Fruit fly (Drosophila melanogaster) whole organism, prepupa: ENCODE measurements around the gene CG13405.

ENCODE experiments used
- CG10669 ChIP-seq: fragments of 200-800 bp; sonication (Bioruptor generic); optimal IDR thresholded peaks from 3 replicates; lab custom pipeline; 2018; ENCODE audit warnings: missing biosample characterization, mild to moderate bottlenecking, missing genetic modification characterization, moderate library complexity
- CG11902 ChIP-seq: fragments of 200-800 bp; sonication (Bioruptor generic); optimal IDR thresholded peaks from 3 replicates; lab custom pipeline; 2016; ENCODE audit warnings: missing biosample characterization, missing genetic modification characterization
- CG15336 ChIP-seq: fragments of 200-800 bp; sonication (Bioruptor generic); IDR thresholded peaks from 2 replicates; pipeline ENCODE4 v1.3.6; 2022; ENCODE audit warnings: missing biosample characterization, missing genetic modification characterization
- CG1621 ChIP-seq: fragments of 200-800 bp; sonication (Bioruptor generic); optimal IDR thresholded peaks from 3 replicates; lab custom pipeline; 2018; ENCODE audit warnings: missing biosample characterization, mild to moderate bottlenecking, missing genetic modification characterization
- CG3032 ChIP-seq: fragments of 200-800 bp; optimal IDR thresholded peaks from 2 replicates; lab custom pipeline; 2019; ENCODE audit warnings: missing biosample characterization, mild to moderate bottlenecking, missing genetic modification characterization, moderate library complexity
- CG31627 ChIP-seq: fragments of 200-800 bp; sonication (Bioruptor generic); optimal IDR thresholded peaks from 3 replicates; lab custom pipeline; 2016; ENCODE audit warnings: missing biosample characterization, missing genetic modification characterization
- CG32006 ChIP-seq: fragments of 200-800 bp; sonication (Bioruptor generic); optimal IDR thresholded peaks from 3 replicates; lab custom pipeline; 2017; ENCODE audit warnings: missing biosample characterization, mild to moderate bottlenecking, missing genetic modification characterization
- CG34406 ChIP-seq: fragments of 200-800 bp; sonication (Bioruptor generic); optimal IDR thresholded peaks from 3 replicates; lab custom pipeline; 2016; ENCODE audit warnings: missing biosample characterization, missing genetic modification characterization
- CG6276 ChIP-seq: fragments of 200-800 bp; sonication (Bioruptor generic); optimal IDR thresholded peaks from 2 replicates; lab custom pipeline; 2017; ENCODE audit warnings: missing biosample characterization, mild to moderate bottlenecking, missing genetic modification characterization
- CG6808 ChIP-seq: fragments of 200-800 bp; sonication (Bioruptor generic); optimal IDR thresholded peaks from 3 replicates; lab custom pipeline; 2017; ENCODE audit warnings: missing biosample characterization, missing genetic modification characterization, mild to moderate bottlenecking, moderate library complexity, missing genetic modification reagents
- CG6854 ChIP-seq: fragments of 200-800 bp; sonication (Bioruptor generic); optimal IDR thresholded peaks from 2 replicates; lab custom pipeline; 2017; ENCODE audit warnings: missing biosample characterization, mild to moderate bottlenecking, missing genetic modification characterization
- CG9139 ChIP-seq: fragments of 200-800 bp; sonication (Bioruptor generic); optimal IDR thresholded peaks from 3 replicates; lab custom pipeline; 2017; ENCODE audit warnings: missing biosample characterization, mild to moderate bottlenecking, missing genetic modification characterization
- Eip78C ChIP-seq: fragments of 200-800 bp; sonication (Bioruptor generic); peaks from one replicate; lab custom pipeline; 2016; ENCODE audit warnings: missing biosample characterization, missing genetic modification characterization
- Eip93F ChIP-seq: fragments of 200-800 bp; sonication (Bioruptor generic); optimal IDR thresholded peaks from 2 replicates; lab custom pipeline; 2016; ENCODE audit warnings: missing biosample characterization, mild to moderate bottlenecking, missing genetic modification characterization
- Ets21C ChIP-seq: fragments of 200-800 bp; sonication (Bioruptor generic); optimal IDR thresholded peaks from 3 replicates; lab custom pipeline; 2016; ENCODE audit warnings: missing biosample characterization, missing genetic modification characterization
- Hr38 ChIP-seq: sonication (Bioruptor generic); optimal IDR thresholded peaks from 2 replicates; lab custom pipeline; 2016; ENCODE audit warnings: missing biosample characterization, missing genetic modification characterization
- Hr39 ChIP-seq: fragments of 200-800 bp; sonication (Bioruptor generic); optimal IDR thresholded peaks from 2 replicates; lab custom pipeline; 2016; ENCODE audit warnings: missing biosample characterization, missing genetic modification characterization
- Lpt ChIP-seq: fragments of 200-800 bp; sonication (Bioruptor generic); optimal IDR thresholded peaks from 3 replicates; lab custom pipeline; 2016; ENCODE audit warnings: missing biosample characterization, missing genetic modification characterization
- OdsH ChIP-seq: fragments of 200-800 bp; sonication (Bioruptor generic); optimal IDR thresholded peaks from 3 replicates; lab custom pipeline; 2016; ENCODE audit warnings: missing biosample characterization, missing genetic modification characterization
- acj6 ChIP-seq: fragments of 200-800 bp; sonication (Bioruptor generic); optimal IDR thresholded peaks from 3 replicates; lab custom pipeline; 2016; ENCODE audit warnings: missing biosample characterization, missing genetic modification characterization
- cyc ChIP-seq: fragments of 200-800 bp; sonication (Bioruptor generic); optimal IDR thresholded peaks from 3 replicates; lab custom pipeline; 2016; ENCODE audit warnings: missing biosample characterization, missing genetic modification characterization
- dsx ChIP-seq: fragments of 200-800 bp; optimal IDR thresholded peaks from 3 replicates; lab custom pipeline; 2019; ENCODE audit warnings: missing biosample characterization, mild to moderate bottlenecking, missing genetic modification characterization, moderate library complexity; ENCODE audit not compliant: poor library complexity, severe bottlenecking
- eg ChIP-seq: fragments of 200-800 bp; sonication (Bioruptor generic); IDR thresholded peaks from 3 replicates; pipeline ENCODE4 v1.3.6; 2022; ENCODE audit warnings: missing biosample characterization, missing genetic modification characterization
- fd85E ChIP-seq: fragments of 200-800 bp; sonication (Bioruptor generic); optimal IDR thresholded peaks from 3 replicates; lab custom pipeline; 2016; ENCODE audit warnings: missing biosample characterization, missing genetic modification characterization
- fkh ChIP-seq: fragments of 200-800 bp; sonication (Bioruptor generic); optimal IDR thresholded peaks from 3 replicates; lab custom pipeline; 2017; ENCODE audit warnings: missing biosample characterization, mild to moderate bottlenecking, missing genetic modification characterization, moderate library complexity
- lz ChIP-seq: fragments of 200-800 bp; sonication (Bioruptor generic); optimal IDR thresholded peaks from 3 replicates; lab custom pipeline; 2016; ENCODE audit warnings: missing biosample characterization, missing genetic modification characterization
- net ChIP-seq: fragments of 200-800 bp; sonication (Bioruptor generic); optimal IDR thresholded peaks from 3 replicates; lab custom pipeline; 2016; ENCODE audit warnings: missing biosample characterization, missing genetic modification characterization
- pdm3 ChIP-seq: fragments of 200-800 bp; sonication (Bioruptor generic); optimal IDR thresholded peaks from 3 replicates; lab custom pipeline; 2016; ENCODE audit warnings: missing biosample characterization, missing genetic modification characterization
- salr ChIP-seq, 2 experiments: fragments of 200-800 bp; sonication (Bioruptor generic); optimal IDR thresholded peaks; 3 replicates each; lab custom pipeline; 2016 to 2018; ENCODE audit warnings: missing biosample characterization in 2 of 2, missing genetic modification characterization in 2 of 2, mild to moderate bottlenecking in 1 of 2
- ss ChIP-seq, 2 experiments: fragments of 200-800 bp; sonication (Bioruptor generic); optimal IDR thresholded peaks; 2 replicates in 1 of 2; 3 replicates in 1 of 2; lab custom pipeline; 2017 to 2018; ENCODE audit warnings: mild to moderate bottlenecking in 2 of 2, missing biosample characterization in 2 of 2, missing genetic modification characterization in 2 of 2, moderate library complexity in 1 of 2
- topi ChIP-seq: fragments of 200-800 bp; sonication (Bioruptor generic); optimal IDR thresholded peaks from 3 replicates; lab custom pipeline; 2016; ENCODE audit warnings: missing biosample characterization, missing genetic modification characterization

Gene CG13405

dm6 chr3L:37965-38364, 37.2 kb downstream of the CG13405 start:
- no peak for TF ChIP-seq lz (GFP tag; lab: Kevin White, UChicago)
- TF ChIP-seq pdm3 (GFP tag; lab: Kevin White, UChicago) = no peak
- no peak for TF ChIP-seq cyc (GFP tag; lab: Kevin White, UChicago)
- no peak for TF ChIP-seq CG31627 (GFP tag; lab: Kevin White, UChicago)
- no peak for TF ChIP-seq Lpt (GFP tag; lab: Kevin White, UChicago)
- TF ChIP-seq topi = no peak
- no peak for TF ChIP-seq Eip93F (GFP tag; lab: Kevin White, UChicago)
- TF ChIP-seq fd85E (GFP tag; lab: Kevin White, UChicago) = no peak
- no peak for TF ChIP-seq net (GFP tag; lab: Kevin White, UChicago)
- no peak for TF ChIP-seq CG1621 (tag; lab: Kevin White, UChicago)
- TF ChIP-seq OdsH (GFP tag; lab: Kevin White, UChicago) = no peak
- no peak for TF ChIP-seq CG11902
- no peak for TF ChIP-seq CG9139 (GFP tag; lab: Kevin White, UChicago)
- no peak for TF ChIP-seq Ets21C

- TF ChIP-seq CG6854 (peak; percentile 30), Eip78C (peak; percentile 68), OdsH (GFP tag; lab: Kevin White, UChicago) (no peak), CG15336 (no peak), Hr39 (GFP tag; lab: Kevin White, UChicago) (no peak), Hr38 (GFP tag; lab: Kevin White, UChicago) (no peak), ss (GFP tag; optimal IDR thresholded peaks at IDR 0.05; lab: Kevin White, UChicago) (peak in 1 of 2 experiments; percentile 11)
Measured at dm6 chr3L:34650-35049, 40.5 kb downstream of the CG13405 start.

- peak; percentile 44 for TF ChIP-seq Eip78C
- TF ChIP-seq CG32006 = no peak
- peak; percentile 99 for TF ChIP-seq dsx (GFP tag; lab: Kevin White, UChicago)
- peak in 1 of 2 experiments; percentile 2 for TF ChIP-seq ss (GFP tag; optimal IDR thresholded peaks at IDR 0.05; lab: Kevin White, UChicago)
- no peak for TF ChIP-seq CG3032 (tag; lab: Kevin White, UChicago)
Measured at dm6 chr3L:29658-30262, 45.4 kb downstream of the CG13405 start.

- TF ChIP-seq Hr39 (GFP tag; lab: Kevin White, UChicago) = no peak
- no peak for TF ChIP-seq dsx (GFP tag; lab: Kevin White, UChicago)
- TF ChIP-seq fkh (GFP tag; lab: Kevin White, UChicago) = no peak
- no peak for TF ChIP-seq acj6 (GFP tag; lab: Kevin White, UChicago)
- TF ChIP-seq CG6276 (GFP tag; lab: Kevin White, UChicago) = no peak
- TF ChIP-seq salr (GFP tag; optimal IDR thresholded peaks at IDR 0.05; lab: Kevin White, UChicago) = no peak
- TF ChIP-seq CG1621 (tag; lab: Kevin White, UChicago) = no peak
- no peak for TF ChIP-seq CG10669 (GFP tag; lab: Kevin White, UChicago)
Measured at dm6 chr3L:26690-27271, 48.4 kb downstream of the CG13405 start.

- TF ChIP-seq salr (GFP tag; optimal IDR thresholded peaks at IDR 0.05; lab: Kevin White, UChicago) (no peak), eg (GFP tag; lab: Robert Waterston, UW) (no peak), CG6808 (GFP tag; lab: Kevin White, UChicago) (no peak), CG34406 (GFP tag; lab: Kevin White, UChicago) (no peak)
Measured at dm6 chr3L:25950-26349, 49.2 kb downstream of the CG13405 start.
